Worm (Caenorhabditis elegans) whole organism, L4 larva: ENCODE measurements around the gene Y26G10.1.
A peak's percentile ranks its signal among the peaks of the same experiment; 100 is the strongest.

ENCODE experiments used
- D1046.2 ChIP-seq: fragments of 200-800 bp; sonication (Bioruptor generic); IDR thresholded peaks from 2 replicates; pipeline ENCODE4 v1.3.6; 2022; ENCODE audit warnings: missing genetic modification characterization, missing compliant biosample characterization
- F26F4.8 ChIP-seq: fragments of 200-800 bp; sonication (Bioruptor generic); conservative IDR thresholded peaks from 2 replicates; pipeline ENCODE4 v1.3.6; 2022; ENCODE audit warnings: missing genetic modification characterization, missing compliant biosample characterization
- F37D6.2 ChIP-seq: sonication (generic microtip); optimal IDR thresholded peaks from 2 replicates; lab custom pipeline; 2016; ENCODE audit warnings: mild to moderate bottlenecking, missing genetic modification characterization, missing compliant biosample characterization
- F44E2.7 ChIP-seq: fragments of 200-800 bp; sonication (Bioruptor generic); IDR thresholded peaks from 2 replicates; pipeline ENCODE4 v2.1.2; 2022; ENCODE audit warnings: missing genetic modification characterization, missing compliant biosample characterization
- F49E8.2 ChIP-seq: sonication (generic microtip); optimal IDR thresholded peaks from 2 replicates; lab custom pipeline; 2016; ENCODE audit warnings: missing compliant biosample characterization, mild to moderate bottlenecking, missing genetic modification characterization, borderline replicate concordance
- ZK337.2 ChIP-seq: fragments of 200-800 bp; sonication (Bioruptor generic); IDR thresholded peaks from 2 replicates; pipeline ENCODE4 v1.3.6; 2022; ENCODE audit warnings: missing genetic modification reagents, missing genetic modification characterization, missing compliant biosample characterization
- ZK546.5 ChIP-seq, 2 experiments: sonication (generic microtip); optimal IDR thresholded peaks; 2 replicates each; lab custom pipeline; 2017; ENCODE audit warnings: missing biosample characterization in 2 of 2, missing genetic modification characterization in 2 of 2
- aha-1 ChIP-seq: fragments of 150-350 bp; peaks from one replicate; lab custom pipeline; 2014; ENCODE audit warnings: missing biosample characterization, missing genetic modification characterization
- aly-2 ChIP-seq: sonication (generic microtip); optimal IDR thresholded peaks from 2 replicates; lab custom pipeline; 2018; ENCODE audit warnings: missing biosample characterization, missing genetic modification characterization
- arid-1 ChIP-seq: fragments of 200-800 bp; sonication (Bioruptor generic); conservative IDR thresholded peaks from 2 replicates; pipeline ENCODE4 v1.3.6; 2022; ENCODE audit warnings: missing genetic modification reagents, missing genetic modification characterization, missing compliant biosample characterization
- ceh-20 ChIP-seq: fragments of 200-800 bp; sonication (Bioruptor generic); IDR thresholded peaks from 2 replicates; pipeline ENCODE4 v1.3.6; 2022; ENCODE audit warnings: missing genetic modification reagents, missing genetic modification characterization, missing compliant biosample characterization
- ceh-82 ChIP-seq: sonication (generic microtip); optimal IDR thresholded peaks from 2 replicates; lab custom pipeline; 2017; ENCODE audit warnings: missing biosample characterization, missing genetic modification characterization
- daf-16 ChIP-seq, 3 experiments: sonication (generic microtip); optimal IDR thresholded peaks; 2 replicates each; lab custom pipeline; 2016 to 2017; ENCODE audit warnings: missing genetic modification characterization in 3 of 3, missing genetic modification reagents in 3 of 3, mild to moderate bottlenecking in 2 of 3, missing compliant biosample characterization in 2 of 3, missing biosample characterization in 1 of 3, moderate library complexity in 1 of 3
- dpl-1 ChIP-seq: fragments of 150-350 bp; optimal IDR thresholded peaks from 2 replicates; lab custom pipeline; 2014; ENCODE audit warnings: missing biosample characterization, missing genetic modification reagents, missing genetic modification characterization
- dve-1 ChIP-seq: sonication (generic microtip); optimal IDR thresholded peaks from 2 replicates; lab custom pipeline; 2017; ENCODE audit warnings: antibody characterized with exemption, mild to moderate bottlenecking, missing genetic modification characterization, missing compliant biosample characterization; ENCODE audit not compliant: insufficient read depth
- egl-27 ChIP-seq: sonication (generic microtip); optimal IDR thresholded peaks from 3 replicates; lab custom pipeline; 2017; ENCODE audit warnings: missing biosample characterization, missing genetic modification reagents, missing genetic modification characterization
- fkh-10 ChIP-seq: fragments of 150-350 bp; optimal IDR thresholded peaks from 2 replicates; lab custom pipeline; 2014; ENCODE audit warnings: missing biosample characterization, missing genetic modification reagents, missing genetic modification characterization
- fos-1 ChIP-seq: fragments of 150-350 bp; optimal IDR thresholded peaks from 2 replicates; lab custom pipeline; 2014; ENCODE audit warnings: missing biosample characterization, missing genetic modification characterization
- madf-5 ChIP-seq, 2 experiments: fragments of 200-800 bp; sonication (Bioruptor generic); IDR thresholded peaks; 2 replicates each; pipeline ENCODE4 v1.3.6; 2022; ENCODE audit warnings: missing compliant biosample characterization in 2 of 2, missing genetic modification characterization in 2 of 2
- mdt-29 ChIP-seq: fragments of 200-800 bp; sonication (Bioruptor generic); IDR thresholded peaks from 2 replicates; pipeline ENCODE4 v1.3.6; 2022; ENCODE audit warnings: missing genetic modification reagents, missing genetic modification characterization, missing compliant biosample characterization
- mep-1 ChIP-seq: fragments of 150-350 bp; sonication (generic microtip); optimal IDR thresholded peaks from 3 replicates; lab custom pipeline; 2014; ENCODE audit warnings: missing biosample characterization, missing genetic modification characterization
- nhr-10 ChIP-seq: fragments of 150-350 bp; optimal IDR thresholded peaks from 2 replicates; lab custom pipeline; 2014; ENCODE audit warnings: missing biosample characterization, missing genetic modification characterization
- nhr-102 ChIP-seq: sonication (generic microtip); optimal IDR thresholded peaks from 2 replicates; lab custom pipeline; 2016; ENCODE audit warnings: mild to moderate bottlenecking, missing genetic modification characterization, moderate library complexity, missing compliant biosample characterization
- nhr-11 ChIP-seq: fragments of 150-350 bp; optimal IDR thresholded peaks from 2 replicates; lab custom pipeline; 2014; ENCODE audit warnings: missing biosample characterization, missing genetic modification characterization
- nhr-111 ChIP-seq: fragments of 200-800 bp; sonication (Bioruptor generic); optimal IDR thresholded peaks from 2 replicates; lab custom pipeline; 2018; ENCODE audit warnings: mild to moderate bottlenecking, missing genetic modification characterization, missing compliant biosample characterization
- nhr-48 ChIP-seq: sonication (generic microtip); optimal IDR thresholded peaks from 2 replicates; lab custom pipeline; 2016; ENCODE audit warnings: mild to moderate bottlenecking, missing genetic modification characterization, missing compliant biosample characterization
- nhr-6 ChIP-seq: fragments of 150-350 bp; optimal IDR thresholded peaks from 2 replicates; lab custom pipeline; 2014; ENCODE audit warnings: missing biosample characterization, missing genetic modification characterization
- saeg-2 ChIP-seq: fragments of 200-800 bp; sonication (Bioruptor generic); IDR thresholded peaks from 2 replicates; pipeline ENCODE4 v1.3.6; 2022; ENCODE audit warnings: missing genetic modification reagents, missing genetic modification characterization, missing compliant biosample characterization
- sdz-12 ChIP-seq: fragments of 200-800 bp; sonication (Bioruptor generic); optimal IDR thresholded peaks from 2 replicates; lab custom pipeline; 2018; ENCODE audit warnings: mild to moderate bottlenecking, missing genetic modification characterization, missing compliant biosample characterization
- set-16 ChIP-seq: fragments of 200-800 bp; sonication (Bioruptor generic); IDR thresholded peaks from 2 replicates; pipeline ENCODE4 v1.3.6; 2022; ENCODE audit warnings: missing genetic modification reagents, missing genetic modification characterization, missing compliant biosample characterization
- snpc-1.2 ChIP-seq: fragments of 200-800 bp; sonication (Bioruptor generic); IDR thresholded peaks from 2 replicates; pipeline ENCODE4 v1.3.6; 2022; ENCODE audit warnings: missing genetic modification reagents, missing genetic modification characterization, missing compliant biosample characterization
- snpc-4 ChIP-seq: fragments of 150-350 bp; optimal IDR thresholded peaks from 2 replicates; lab custom pipeline; 2014; ENCODE audit warnings: missing biosample characterization, missing genetic modification characterization
- unc-62 ChIP-seq, 3 experiments: fragments of 150-350 bp in 1 of 3; sonication (generic microtip); optimal IDR thresholded peaks in 2 of 3; peaks in 1 of 3; 1 replicate in 1 of 3; 2 replicates in 2 of 3; lab custom pipeline; 2014 to 2017; ENCODE audit warnings: missing biosample characterization in 3 of 3, missing genetic modification characterization in 3 of 3, missing genetic modification reagents in 3 of 3, missing genotype in 1 of 3
- vab-7 ChIP-seq: fragments of 200-800 bp; sonication (Bioruptor generic); IDR thresholded peaks from 2 replicates; pipeline ENCODE4 v1.3.6; 2022; ENCODE audit warnings: missing genetic modification reagents, missing genetic modification characterization, missing compliant biosample characterization
- zfp-2 ChIP-seq: sonication (generic microtip); optimal IDR thresholded peaks from 2 replicates; lab custom pipeline; 2016; ENCODE audit warnings: mild to moderate bottlenecking, missing genetic modification characterization, missing compliant biosample characterization
- zfp-3 ChIP-seq: fragments of 200-800 bp; sonication (Bioruptor generic); conservative IDR thresholded peaks from 2 replicates; pipeline ENCODE4 v1.3.6; 2022; ENCODE audit warnings: missing genetic modification reagents, missing genetic modification characterization, missing compliant biosample characterization
- ztf-11 ChIP-seq: fragments of 150-350 bp; optimal IDR thresholded peaks from 2 replicates; lab custom pipeline; 2014; ENCODE audit warnings: missing biosample characterization, missing genetic modification characterization

Gene Y26G10.1

DNA sequence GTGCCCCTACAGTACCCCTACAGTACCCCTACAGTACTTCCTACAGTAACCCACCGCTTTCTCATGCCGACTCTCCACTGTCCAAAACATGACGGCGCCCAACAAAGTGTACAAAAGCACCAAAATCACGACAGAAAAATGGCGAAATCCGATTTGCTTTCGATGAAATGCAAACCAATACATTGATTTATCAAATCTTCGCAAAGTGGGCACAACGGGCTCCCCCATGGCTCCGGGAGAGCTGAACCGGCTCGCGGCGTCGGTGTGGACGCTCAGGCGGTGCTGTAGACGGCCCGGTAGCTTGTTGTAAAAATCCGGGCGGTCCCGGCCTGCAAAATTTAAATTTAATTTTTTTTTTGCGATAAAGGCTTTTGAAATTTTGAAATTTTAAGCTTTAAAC, 16.6 kb upstream of the Y26G10.1 start:
- peak; percentile 58 for TF ChIP-seq aha-1 (tag; lab: Kevin White, UChicago)
- TF ChIP-seq dve-1 (tag; lab: Kevin White, UChicago): no peak
- peak; percentile 60 for TF ChIP-seq set-16

DNA sequence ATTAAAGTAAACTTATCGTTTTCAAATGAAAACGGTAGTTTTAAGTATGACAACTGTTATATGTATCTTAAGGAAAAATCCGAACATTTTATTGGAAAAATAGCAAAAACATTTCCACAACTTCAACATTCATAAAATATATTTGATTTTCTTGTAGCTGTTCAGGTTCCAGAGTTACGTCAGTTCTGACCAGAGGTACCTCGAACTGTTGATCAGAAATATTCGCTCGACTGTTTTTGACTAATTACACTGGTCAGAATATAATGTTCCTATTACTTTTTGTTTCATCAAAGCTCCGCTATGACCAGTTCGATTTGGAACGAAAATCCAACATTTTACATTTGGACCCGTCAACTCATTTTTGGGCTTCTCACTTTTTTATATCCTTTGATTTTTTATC, 11.3 kb upstream of the Y26G10.1 start, which contains the start of gene srh-31:
Gene srh-31 (plus strand): TSS at position 301 of the 400 bp plus-strand sequence.
- TF ChIP-seq fos-1 (tag; lab: Kevin White, UChicago) (no peak), zfp-2 (tag; lab: Kevin White, UChicago) (no peak), snpc-1.2 (GFP tag; lab: Robert Waterston, UW) (no peak), D1046.2 (GFP tag; lab: Robert Waterston, UW) (no peak), nhr-102 (tag; lab: Kevin White, UChicago) (no peak)

ce11 chrV:17706217-17706806, 10.6 kb upstream of the Y26G10.1 start:
- TF ChIP-seq ZK546.5 (tag; optimal IDR thresholded peaks at IDR 0.05; lab: Kevin White, UChicago): no peak
- peak in 1 of 2 experiments; percentile 94 for TF ChIP-seq unc-62 (GFP tag; optimal IDR thresholded peaks at IDR 0.05 in 1 of 2; lab: Kevin White, UChicago)
- no peak for TF ChIP-seq unc-62 (tag; optimal IDR thresholded peaks at IDR 0.05; lab: Kevin White, UChicago)
- TF ChIP-seq aha-1 (tag; lab: Kevin White, UChicago): peak; percentile 92
- TF ChIP-seq, all 104 proteins: peak for 2

- TF ChIP-seq mep-1 (tag; lab: Kevin White, UChicago) (no peak), vab-7 (GFP tag; lab: Robert Waterston, UW) (no peak), egl-27 (tag; lab: Kevin White, UChicago) (no peak), F49E8.2 (tag; lab: Kevin White, UChicago) (no peak), madf-5 (GFP tag; IDR thresholded peaks at IDR 0.05; lab: Robert Waterston, UW) (no peak), sdz-12 (GFP tag; lab: Kevin White, UChicago) (no peak), aha-1 (tag; lab: Kevin White, UChicago) (no peak), F37D6.2 (tag; lab: Kevin White, UChicago) (no peak), fos-1 (tag; lab: Kevin White, UChicago) (no peak), nhr-10 (tag; lab: Kevin White, UChicago) (no peak)
- TF ChIP-seq, all 104 proteins: peak for 0
Observed at ce11 chrV:17705814-17706213, 10.1 kb upstream of the Y26G10.1 start, which contains the start of gene W06D12.6. W06D12.6 (plus strand) TSS chrV:17706114.

DNA sequence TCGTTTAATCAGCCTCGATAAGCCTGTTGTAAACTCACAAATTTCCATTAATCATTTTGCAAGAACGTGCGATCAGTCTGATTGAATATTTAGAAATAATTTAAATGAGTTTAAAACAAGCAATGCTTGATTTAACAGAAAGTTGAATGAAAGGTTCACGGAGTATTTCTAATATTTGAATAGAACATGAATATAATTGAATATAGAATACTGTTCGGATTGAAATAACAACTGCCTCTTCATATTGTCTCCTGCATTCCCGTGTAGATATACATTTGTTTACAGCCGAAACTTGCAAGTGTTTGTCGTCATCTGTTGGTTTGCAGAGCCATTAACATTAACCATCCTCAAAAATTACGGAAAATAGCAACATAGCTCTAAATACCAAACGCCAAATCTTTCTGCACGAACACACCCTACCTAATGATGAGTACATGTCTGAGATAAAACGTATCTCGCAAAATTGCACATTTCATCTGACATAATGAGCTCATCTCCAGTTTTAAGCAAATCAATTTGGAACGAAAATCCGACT, 5.1 kb upstream of the Y26G10.1 start, which contains the start of the genes Y26G10.5 and srh-32:
Gene Y26G10.5 (minus strand): TSS at position 101 of the 535 bp plus-strand sequence.
Gene srh-32 (plus strand): TSS at position 485 of the 535 bp plus-strand sequence.
- no peak for TF ChIP-seq aly-2 (tag; lab: Kevin White, UChicago)
- no peak for TF ChIP-seq nhr-11 (tag; lab: Kevin White, UChicago)
- TF ChIP-seq arid-1 (GFP tag; lab: Robert Waterston, UW): no peak
- no peak for TF ChIP-seq fkh-10 (GFP tag; lab: Kevin White, UChicago)
- TF ChIP-seq aha-1 (tag; lab: Kevin White, UChicago): peak; percentile 55
- no peak for TF ChIP-seq ztf-11 (tag; lab: Kevin White, UChicago)
- no peak for TF ChIP-seq ceh-20
- TF ChIP-seq ZK337.2 (GFP tag; lab: Robert Waterston, UW): no peak

DNA sequence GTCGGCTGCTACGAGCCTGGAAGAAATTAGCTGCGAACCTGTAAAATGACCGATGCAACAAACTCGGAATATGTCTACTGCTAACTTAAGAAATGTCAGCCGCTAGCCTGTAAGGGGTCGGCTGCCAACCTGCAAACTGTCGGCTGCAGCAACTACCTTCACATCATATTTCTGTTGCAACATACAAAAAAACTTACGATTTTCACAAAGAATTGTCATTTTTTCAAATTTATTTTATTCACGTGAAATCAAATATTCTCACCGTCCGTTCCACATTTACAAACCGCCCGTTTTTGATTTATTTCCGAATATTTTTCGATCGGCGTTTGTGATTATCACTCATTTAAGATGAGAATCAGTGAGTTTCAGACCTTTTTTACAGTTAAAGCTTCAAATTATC, 4.0 kb upstream of the Y26G10.1 start, which contains the start of gene Y26G10.6:
Gene Y26G10.6 (plus strand): TSS at position 301 of the 400 bp plus-strand sequence.
- no peak for TF ChIP-seq nhr-6 (tag; lab: Kevin White, UChicago)
- no peak for TF ChIP-seq nhr-111 (GFP tag; lab: Kevin White, UChicago)
- TF ChIP-seq F26F4.8 (GFP tag; lab: Robert Waterston, UW): no peak
- TF ChIP-seq zfp-3: no peak
- TF ChIP-seq saeg-2 (GFP tag; lab: Robert Waterston, UW): no peak
- TF ChIP-seq F44E2.7 (GFP tag; lab: Robert Waterston, UW): no peak
- no peak for TF ChIP-seq aly-2 (tag; lab: Kevin White, UChicago)
- no peak for TF ChIP-seq mdt-29
- no peak for TF ChIP-seq dpl-1 (GFP tag; lab: Kevin White, UChicago)
- TF ChIP-seq fkh-10 (GFP tag; lab: Kevin White, UChicago): no peak
- no peak for TF ChIP-seq ceh-82 (tag; lab: Kevin White, UChicago)
- TF ChIP-seq nhr-48 (tag; lab: Kevin White, UChicago): no peak
- no peak for TF ChIP-seq daf-16 (GFP tag; optimal IDR thresholded peaks at IDR 0.05; lab: Kevin White, UChicago)
- TF ChIP-seq daf-16 (tag; optimal IDR thresholded peaks at IDR 0.05; lab: Kevin White, UChicago): no peak
- TF ChIP-seq F37D6.2 (tag; lab: Kevin White, UChicago): no peak
- no peak for TF ChIP-seq snpc-4
